Worm (Caenorhabditis elegans) whole organism, L1 larva: Measurements from ENCODE around the gene tsp-6.

ENCODE experiments used
- C16A3.4 ChIP-seq: fragments of 150-350 bp; optimal IDR thresholded peaks from 2 replicates; lab custom pipeline; 2014; ENCODE audit warnings: missing biosample characterization, missing genetic modification characterization
- C34B4.2 ChIP-seq: sonication (generic microtip); optimal IDR thresholded peaks from 2 replicates; lab custom pipeline; 2017; ENCODE audit warnings: mild to moderate bottlenecking, missing genetic modification characterization, missing compliant biosample characterization
- F16B12.6 ChIP-seq: fragments of 150-350 bp; optimal IDR thresholded peaks from 2 replicates; lab custom pipeline; 2014; ENCODE audit warnings: missing biosample characterization, missing genetic modification characterization
- Y116A8C.19 ChIP-seq: sonication (generic microtip); optimal IDR thresholded peaks from 2 replicates; lab custom pipeline; 2016; ENCODE audit warnings: missing compliant biosample characterization, missing genetic modification characterization, borderline replicate concordance
- alr-1 ChIP-seq: fragments of 200-800 bp; sonication (Bioruptor generic); optimal IDR thresholded peaks from 2 replicates; lab custom pipeline; 2018; ENCODE audit warnings: borderline replicate concordance, mild to moderate bottlenecking, missing genetic modification characterization, missing compliant biosample characterization
- aly-2 ChIP-seq: fragments of 150-350 bp; optimal IDR thresholded peaks from 2 replicates; lab custom pipeline; 2014; ENCODE audit warnings: missing biosample characterization, missing genetic modification characterization
- ama-1 ChIP-seq: fragments of 150-350 bp; optimal IDR thresholded peaks from 2 replicates; lab custom pipeline; 2014
- blmp-1 ChIP-seq: fragments of 150-350 bp; optimal IDR thresholded peaks from 2 replicates; lab custom pipeline; 2014; ENCODE audit warnings: missing biosample characterization, missing genetic modification characterization
- ceh-63 ChIP-seq: fragments of 200-800 bp; sonication (Bioruptor generic); optimal IDR thresholded peaks from 2 replicates; lab custom pipeline; 2018; ENCODE audit warnings: mild to moderate bottlenecking, missing genetic modification characterization, missing compliant biosample characterization
- ceh-8 ChIP-seq: fragments of 200-800 bp; sonication (Bioruptor generic); optimal IDR thresholded peaks from 2 replicates; lab custom pipeline; 2018; ENCODE audit warnings: mild to moderate bottlenecking, missing genetic modification characterization, moderate library complexity, missing compliant biosample characterization
- ceh-82 ChIP-seq, 3 experiments: fragments of 150-350 bp in 1 of 3; sonication (generic microtip) in 2 of 3; optimal IDR thresholded peaks; 2 replicates each; lab custom pipeline; 2014 to 2017; ENCODE audit warnings: missing biosample characterization in 3 of 3, missing genetic modification characterization in 3 of 3
- ceh-88 ChIP-seq: fragments of 200-800 bp; sonication (Bioruptor generic); IDR thresholded peaks from 2 replicates; pipeline ENCODE4 v1.3.6; 2022; ENCODE audit warnings: missing genetic modification characterization, missing compliant biosample characterization
- ceh-90 ChIP-seq: sonication (generic microtip); optimal IDR thresholded peaks from 2 replicates; lab custom pipeline; 2016; ENCODE audit warnings: missing genetic modification characterization, missing compliant biosample characterization
- ces-1 ChIP-seq: fragments of 150-350 bp; optimal IDR thresholded peaks from 2 replicates; lab custom pipeline; 2014; ENCODE audit warnings: missing biosample characterization, missing genetic modification reagents, missing genetic modification characterization
- dpl-1 ChIP-seq, 3 experiments: fragments of 150-350 bp in 2 of 3; sonication (generic microtip) in 1 of 3; optimal IDR thresholded peaks; 2 replicates each; lab custom pipeline; 2014 to 2017; ENCODE audit warnings: missing biosample characterization in 3 of 3, missing genetic modification characterization in 3 of 3, missing genetic modification reagents in 3 of 3
- efl-1 ChIP-seq, 4 experiments: fragments of 150-350 bp; optimal IDR thresholded peaks in 3 of 4; peaks in 1 of 4; 1 replicate in 1 of 4; 2 replicates in 3 of 4; lab custom pipeline; 2014; ENCODE audit warnings: missing biosample characterization in 2 of 4, missing genetic modification characterization in 2 of 4, missing genetic modification reagents in 2 of 4
- egl-13 ChIP-seq: sonication (generic microtip); optimal IDR thresholded peaks from 2 replicates; lab custom pipeline; 2016; ENCODE audit warnings: missing genotype, missing genetic modification reagents, missing genetic modification characterization, missing compliant biosample characterization
- elt-2 ChIP-seq: sonication (generic microtip); optimal IDR thresholded peaks from 2 replicates; lab custom pipeline; 2016; ENCODE audit warnings: missing genetic modification characterization, mild to moderate bottlenecking, inconsistent platforms, missing compliant biosample characterization, missing genetic modification reagents
- elt-3 ChIP-seq, 6 experiments: fragments of 150-350 bp in 1 of 6; sonication (generic microtip); optimal IDR thresholded peaks; 2 replicates each; lab custom pipeline; 2017 to 2018; ENCODE audit warnings: missing biosample characterization in 6 of 6, missing genetic modification characterization in 6 of 6, inconsistent platforms in 1 of 6
- ets-5 ChIP-seq: fragments of 200-800 bp; sonication (Bioruptor generic); IDR thresholded peaks from 2 replicates; pipeline ENCODE4 v1.3.6; 2022; ENCODE audit warnings: missing genetic modification characterization, missing compliant biosample characterization
- fkh-10 ChIP-seq: sonication (generic microtip); optimal IDR thresholded peaks from 2 replicates; lab custom pipeline; 2017; ENCODE audit warnings: missing biosample characterization, missing genetic modification reagents, missing genetic modification characterization
- fos-1 ChIP-seq: fragments of 150-350 bp; optimal IDR thresholded peaks from 2 replicates; lab custom pipeline; 2014; ENCODE audit warnings: missing biosample characterization, missing genetic modification characterization
- hlh-17 ChIP-seq: fragments of 200-800 bp; sonication (Bioruptor generic); optimal IDR thresholded peaks from 2 replicates; lab custom pipeline; 2018; ENCODE audit warnings: missing genetic modification characterization, mild to moderate bottlenecking, missing compliant biosample characterization, moderate library complexity, borderline replicate concordance
- hlh-4 ChIP-seq: sonication (generic microtip); optimal IDR thresholded peaks from 2 replicates; lab custom pipeline; 2016; ENCODE audit warnings: mild to moderate bottlenecking, missing genetic modification characterization, missing compliant biosample characterization
- hpl-2 ChIP-seq: fragments of 150-350 bp; optimal IDR thresholded peaks from 2 replicates; lab custom pipeline; 2014; ENCODE audit warnings: missing biosample characterization, missing genetic modification reagents, missing genetic modification characterization
- irx-1 ChIP-seq: sonication (generic microtip); optimal IDR thresholded peaks from 2 replicates; lab custom pipeline; 2016; ENCODE audit warnings: missing genetic modification characterization, missing compliant biosample characterization
- jun-1 ChIP-seq: fragments of 150-350 bp; optimal IDR thresholded peaks from 2 replicates; lab custom pipeline; 2014; ENCODE audit warnings: missing biosample characterization, missing genetic modification reagents, missing genetic modification characterization
- lin-13 ChIP-seq: fragments of 150-350 bp; optimal IDR thresholded peaks from 2 replicates; lab custom pipeline; 2014; ENCODE audit warnings: missing biosample characterization, missing genetic modification reagents, missing genetic modification characterization
- lin-35 ChIP-seq, 2 experiments: fragments of 150-350 bp; optimal IDR thresholded peaks; 2 replicates each; lab custom pipeline; 2014; ENCODE audit warnings: missing biosample characterization in 2 of 2, missing genetic modification characterization in 2 of 2, missing genetic modification reagents in 2 of 2
- lin-39 ChIP-seq: fragments of 150-350 bp; optimal IDR thresholded peaks from 2 replicates; lab custom pipeline; 2014; ENCODE audit warnings: missing biosample characterization, missing genetic modification reagents, missing genetic modification characterization
- lsy-2 ChIP-seq, 2 experiments: fragments of 150-350 bp; optimal IDR thresholded peaks; 2 replicates each; lab custom pipeline; 2014; ENCODE audit warnings: missing biosample characterization in 2 of 2, missing genetic modification characterization in 2 of 2
- mab-9 ChIP-seq: fragments of 200-800 bp; sonication (Bioruptor generic); IDR thresholded peaks from 2 replicates; pipeline ENCODE4 v1.3.6; 2022; ENCODE audit warnings: missing genetic modification reagents, missing genetic modification characterization, missing compliant biosample characterization
- nhr-12 ChIP-seq: sonication (generic microtip); optimal IDR thresholded peaks from 2 replicates; lab custom pipeline; 2017; ENCODE audit warnings: missing biosample characterization, missing genetic modification characterization
- nhr-19 ChIP-seq: fragments of 200-800 bp; sonication (Bioruptor generic); conservative IDR thresholded peaks from 2 replicates; pipeline ENCODE4 v1.3.6; 2022; ENCODE audit warnings: missing genetic modification characterization, missing compliant biosample characterization
- nhr-71 ChIP-seq: sonication (generic microtip); optimal IDR thresholded peaks from 2 replicates; lab custom pipeline; 2016; ENCODE audit warnings: mild to moderate bottlenecking, missing genetic modification characterization, moderate library complexity, missing compliant biosample characterization
- nhr-76 ChIP-seq: sonication (generic microtip); optimal IDR thresholded peaks from 2 replicates; lab custom pipeline; 2017; ENCODE audit warnings: missing biosample characterization, missing genetic modification characterization
- nhr-84 ChIP-seq: sonication (generic microtip); optimal IDR thresholded peaks from 2 replicates; lab custom pipeline; 2017; ENCODE audit warnings: missing biosample characterization, missing genetic modification characterization
- pax-3 ChIP-seq: fragments of 200-800 bp; sonication (Bioruptor generic); optimal IDR thresholded peaks from 2 replicates; lab custom pipeline; 2018; ENCODE audit warnings: mild to moderate bottlenecking, missing genetic modification characterization, moderate library complexity, missing compliant biosample characterization
- pqm-1 ChIP-seq: sonication (generic microtip); optimal IDR thresholded peaks from 3 replicates; lab custom pipeline; 2017; ENCODE audit warnings: missing biosample characterization, missing genetic modification characterization
- rnt-1 ChIP-seq: sonication (generic microtip); optimal IDR thresholded peaks from 2 replicates; lab custom pipeline; 2016; ENCODE audit warnings: mild to moderate bottlenecking, missing genetic modification characterization, moderate library complexity, missing compliant biosample characterization
- skn-1 ChIP-seq: fragments of 150-350 bp; optimal IDR thresholded peaks from 2 replicates; lab custom pipeline; 2014; ENCODE audit warnings: missing biosample characterization, missing genetic modification characterization
- sox-4 ChIP-seq: sonication (generic microtip); optimal IDR thresholded peaks from 2 replicates; lab custom pipeline; 2016; ENCODE audit warnings: missing genetic modification characterization, missing compliant biosample characterization
- sup-37 ChIP-seq: fragments of 200-800 bp; sonication (Bioruptor generic); optimal IDR thresholded peaks from 2 replicates; lab custom pipeline; 2018; ENCODE audit warnings: mild to moderate bottlenecking, missing genetic modification characterization, missing compliant biosample characterization
- swsn-7 ChIP-seq: sonication (generic microtip); optimal IDR thresholded peaks from 2 replicates; lab custom pipeline; 2016; ENCODE audit warnings: missing genetic modification characterization, missing compliant biosample characterization
- tbx-2 ChIP-seq: sonication (generic microtip); optimal IDR thresholded peaks from 2 replicates; lab custom pipeline; 2016; ENCODE audit warnings: missing genetic modification characterization, missing compliant biosample characterization
- tlp-1 ChIP-seq: fragments of 150-350 bp; optimal IDR thresholded peaks from 2 replicates; lab custom pipeline; 2014; ENCODE audit warnings: missing biosample characterization, missing genetic modification characterization
- unc-130 ChIP-seq: fragments of 150-350 bp; optimal IDR thresholded peaks from 2 replicates; lab custom pipeline; 2017; ENCODE audit warnings: missing biosample characterization, missing genetic modification characterization, inconsistent platforms
- unc-62 ChIP-seq: fragments of 150-350 bp; optimal IDR thresholded peaks from 2 replicates; lab custom pipeline; 2014; ENCODE audit warnings: missing biosample characterization, missing genetic modification reagents, missing genetic modification characterization
- unc-86 ChIP-seq: sonication (generic microtip); optimal IDR thresholded peaks from 2 replicates; lab custom pipeline; 2016; ENCODE audit warnings: missing genetic modification characterization, missing compliant biosample characterization
- zag-1 ChIP-seq: fragments of 150-350 bp; optimal IDR thresholded peaks from 2 replicates; lab custom pipeline; 2014; ENCODE audit warnings: missing biosample characterization, missing genetic modification characterization
- zip-4 ChIP-seq: fragments of 200-800 bp; sonication (Bioruptor generic); optimal IDR thresholded peaks from 2 replicates; lab custom pipeline; 2018; ENCODE audit warnings: mild to moderate bottlenecking, missing genetic modification characterization, moderate library complexity, missing compliant biosample characterization
- ztf-11 ChIP-seq, 2 experiments: sonication (generic microtip); optimal IDR thresholded peaks; 2 replicates each; lab custom pipeline; 2016 to 2017; ENCODE audit warnings: missing genetic modification characterization in 2 of 2, missing biosample characterization in 1 of 2, missing compliant biosample characterization in 1 of 2

The tsp-6 gene

DNA sequence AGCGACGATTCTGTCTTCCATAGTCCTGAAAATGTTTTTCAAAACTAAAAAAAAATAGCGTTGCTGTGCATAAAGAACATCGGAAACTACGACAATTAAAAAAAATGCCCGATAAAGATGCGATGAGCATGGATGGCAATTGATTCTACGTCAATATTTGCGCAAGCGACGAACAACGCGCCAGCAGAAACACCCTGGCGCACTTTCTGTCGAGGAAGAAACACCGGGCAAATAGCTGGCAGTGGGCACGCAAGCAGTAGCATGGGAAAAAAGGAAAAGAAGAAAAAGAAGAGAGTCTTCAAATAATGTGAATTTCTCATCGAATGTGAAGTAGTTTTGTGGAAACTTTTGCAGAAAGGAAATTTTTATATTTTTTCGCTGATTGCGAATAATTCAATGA lies 10.6 kb upstream of the tsp-6 start, which contains the start of gene C14A11.9:
Gene C14A11.9, minus strand, starts transcription at position 27 of the 400 bp plus-strand sequence.
- TF ChIP-seq ceh-82 (tag; optimal IDR thresholded peaks at IDR 0.05; lab: Kevin White, UChicago): peak; percentile 82 to 95 (median 93)
- peak; percentile 23 for TF ChIP-seq ceh-90 (tag; lab: Kevin White, UChicago)
- peak; percentile 96 for TF ChIP-seq tbx-2
- peak; percentile 89 to 91 for TF ChIP-seq lsy-2 (tag; optimal IDR thresholded peaks at IDR 0.05; lab: Kevin White, UChicago)
- peak in 1 of 2 experiments; percentile 66 for TF ChIP-seq ztf-11 (tag; optimal IDR thresholded peaks at IDR 0.05; lab: Kevin White, UChicago)
- TF ChIP-seq sox-4 (tag; lab: Kevin White, UChicago): peak; percentile 68
- TF ChIP-seq ets-5 (GFP tag; lab: Robert Waterston, UW): no peak
- TF ChIP-seq ces-1 (GFP tag; lab: Kevin White, UChicago): no peak
- peak; percentile 92 for TF ChIP-seq jun-1 (tag; lab: Kevin White, UChicago)
- TF ChIP-seq rnt-1 (tag; lab: Kevin White, UChicago): peak; percentile 96
- peak; percentile 89 for TF ChIP-seq fos-1 (tag; lab: Kevin White, UChicago)
- TF ChIP-seq nhr-84 (tag; lab: Kevin White, UChicago): no peak
- TF ChIP-seq egl-13 (tag; lab: Kevin White, UChicago): peak; percentile 93
- no peak for TF ChIP-seq C34B4.2 (tag; lab: Kevin White, UChicago)
- TF ChIP-seq swsn-7 (tag; lab: Kevin White, UChicago): peak; percentile 96
- peak; percentile 82 for TF ChIP-seq pax-3 (tag; lab: Kevin White, UChicago)
- peak; percentile 2 for TF ChIP-seq nhr-12 (tag; lab: Kevin White, UChicago)
- TF ChIP-seq mab-9 (GFP tag; lab: Robert Waterston, UW): peak; percentile 77
- peak; percentile 95 for TF ChIP-seq nhr-71 (tag; lab: Kevin White, UChicago)
- peak; percentile 92 for TF ChIP-seq irx-1 (tag; lab: Kevin White, UChicago)
- peak; percentile 91 for TF ChIP-seq lin-13 (GFP tag; lab: Kevin White, UChicago)
- peak; percentile 95 for TF ChIP-seq unc-86 (tag; lab: Kevin White, UChicago)
- peak; percentile 76 for TF ChIP-seq aly-2
- peak; percentile 77 for TF ChIP-seq zip-4 (GFP tag; lab: Kevin White, UChicago)
- TF ChIP-seq Y116A8C.19: no peak
- no peak for TF ChIP-seq ama-1
- peak; percentile 93 for TF ChIP-seq lin-39
- peak; percentile 84 for TF ChIP-seq C16A3.4 (tag; lab: Kevin White, UChicago)
- peak; percentile 71 to 79 for TF ChIP-seq efl-1 (optimal IDR thresholded peaks at IDR 0.05; lab: Kevin White, UChicago)
- peak; percentile 70 to 98 for TF ChIP-seq efl-1 (GFP tag; optimal IDR thresholded peaks at IDR 0.05 in 1 of 2; lab: Kevin White, UChicago)
- peak; percentile 91 for TF ChIP-seq elt-2 (tag; lab: Kevin White, UChicago)
- TF ChIP-seq skn-1: peak; percentile 89
- TF ChIP-seq hpl-2 (GFP tag; lab: Kevin White, UChicago): peak; percentile 72
- TF ChIP-seq unc-62 (GFP tag; lab: Kevin White, UChicago): no peak
- no peak for TF ChIP-seq hlh-17 (GFP tag; lab: Kevin White, UChicago)
- TF ChIP-seq lin-35 (GFP tag; optimal IDR thresholded peaks at IDR 0.05; lab: Kevin White, UChicago): peak; percentile 78 to 90
- TF ChIP-seq sup-37: peak; percentile 68
- TF ChIP-seq nhr-76 (tag; lab: Kevin White, UChicago): peak; percentile 13
- TF ChIP-seq hlh-4 (tag; lab: Kevin White, UChicago): no peak
- peak; percentile 81 for TF ChIP-seq ceh-8 (GFP tag; lab: Kevin White, UChicago)
- peak; percentile 56 for TF ChIP-seq unc-130 (tag; lab: Kevin White, UChicago)
- TF ChIP-seq elt-3 (tag; optimal IDR thresholded peaks at IDR 0.05; lab: Kevin White, UChicago): peak in 3 of 6 experiments; percentile 29 to 63 (median 35)
- TF ChIP-seq ceh-63: no peak
- peak; percentile 90 for TF ChIP-seq nhr-19
- TF ChIP-seq fkh-10 (GFP tag; lab: Kevin White, UChicago): peak; percentile 92
- TF ChIP-seq dpl-1 (GFP tag; optimal IDR thresholded peaks at IDR 0.05; lab: Kevin White, UChicago): peak; percentile 69 to 80 (median 79)
- no peak for TF ChIP-seq tlp-1
- TF ChIP-seq ceh-88: peak; percentile 70
- no peak for TF ChIP-seq alr-1 (tag; lab: Kevin White, UChicago)
- peak; percentile 63 for TF ChIP-seq zag-1
- no peak for TF ChIP-seq pqm-1
- peak; percentile 69 for TF ChIP-seq blmp-1
- peak; percentile 53 for TF ChIP-seq F16B12.6 (tag; lab: Kevin White, UChicago)
